Worm (Caenorhabditis elegans) whole organism, L4 larva: ENCODE measurements around the gene dpr-1.

Source experiments
- D1046.2 ChIP-seq: fragments of 200-800 bp; sonication (Bioruptor generic); IDR thresholded peaks from 2 replicates; pipeline ENCODE4 v1.3.6; 2022; ENCODE audit warnings: missing genetic modification characterization, missing compliant biosample characterization
- ZK546.5 ChIP-seq, 2 experiments: sonication (generic microtip); optimal IDR thresholded peaks; 2 replicates each; lab custom pipeline; 2017; ENCODE audit warnings: missing biosample characterization in 2 of 2, missing genetic modification characterization in 2 of 2
- aha-1 ChIP-seq: fragments of 150-350 bp; peaks from one replicate; lab custom pipeline; 2014; ENCODE audit warnings: missing biosample characterization, missing genetic modification characterization
- ces-1 ChIP-seq: fragments of 150-350 bp; sonication (generic microtip); optimal IDR thresholded peaks from 4 replicates; lab custom pipeline; 2014; ENCODE audit warnings: missing biosample characterization, missing genetic modification reagents, missing genetic modification characterization
- cey-2 ChIP-seq: sonication (generic microtip); optimal IDR thresholded peaks from 3 replicates; lab custom pipeline; 2017; ENCODE audit warnings: missing genetic modification characterization, mild to moderate bottlenecking, missing compliant biosample characterization, antibody characterized with exemption, borderline replicate concordance; ENCODE audit not compliant: insufficient read depth
- nhr-6 ChIP-seq: fragments of 150-350 bp; optimal IDR thresholded peaks from 2 replicates; lab custom pipeline; 2014; ENCODE audit warnings: missing biosample characterization, missing genetic modification characterization
- unc-130 ChIP-seq: sonication (generic microtip); optimal IDR thresholded peaks from 2 replicates; lab custom pipeline; 2016; ENCODE audit warnings: missing genetic modification reagents, missing genetic modification characterization, missing compliant biosample characterization

DNA sequence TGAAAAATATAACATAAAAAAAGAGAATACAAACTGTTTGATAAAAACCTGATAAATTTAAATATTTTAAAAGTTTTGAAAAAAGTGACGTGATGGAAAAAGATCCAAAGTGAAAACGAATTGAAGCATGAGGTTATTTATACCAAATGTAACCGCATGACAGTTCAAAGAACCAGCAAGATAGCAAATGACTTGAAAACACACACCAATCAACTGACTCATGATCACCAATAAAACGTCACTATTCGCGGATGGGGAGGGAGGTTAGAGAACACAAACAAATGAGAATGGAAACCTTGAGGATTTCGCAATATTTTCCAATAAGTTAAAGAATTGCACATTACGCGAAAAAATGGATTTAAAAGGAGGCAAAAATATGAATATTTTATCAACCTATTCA, 32.6 kb downstream of the dpr-1 start, which contains the start of gene C06B3.7:
- peak; percentile 65 for TF ChIP-seq cey-2 (tag; lab: Kevin White, UChicago)
- no peak for TF ChIP-seq ces-1
- no peak for TF ChIP-seq D1046.2 (GFP tag; lab: Robert Waterston, UW)
- TF ChIP-seq nhr-6 (tag; lab: Kevin White, UChicago), result peak; percentile 91
- peak; percentile 99 for TF ChIP-seq aha-1 (tag; lab: Kevin White, UChicago)
- TF ChIP-seq unc-130 (GFP tag; lab: Kevin White, UChicago), result no peak
- no peak for TF ChIP-seq ZK546.5 (tag; optimal IDR thresholded peaks at IDR 0.05; lab: Kevin White, UChicago)
